Worm (Caenorhabditis elegans): Measurements from ENCODE around the gene F55H2.8.
A peak's percentile ranks its signal among the peaks of the same experiment; 100 is the strongest.

The F55H2.8 gene

DNA sequence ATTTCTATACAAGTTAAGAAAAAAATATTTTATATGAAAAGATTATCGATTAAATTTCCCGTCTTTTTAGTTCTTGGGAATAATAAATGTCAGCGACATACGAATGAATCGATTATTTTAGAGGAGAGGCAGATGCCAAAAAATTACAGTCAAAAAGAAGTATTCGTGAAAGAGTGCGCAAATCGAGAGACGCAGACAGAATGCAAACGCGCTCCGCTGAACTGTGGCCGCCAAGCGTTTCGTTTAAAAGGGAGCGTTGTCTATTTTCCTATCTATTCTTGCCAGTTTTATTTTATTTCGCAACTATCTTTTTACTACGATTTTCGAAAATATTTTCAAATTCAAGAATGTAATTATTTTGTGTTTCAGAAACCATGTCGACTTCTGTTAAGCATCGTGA, 46.6 kb upstream of the F55H2.8 start, which contains the start of gene baf-1 (continued):
- peak; percentile 17 for TF ChIP-seq lin-11 (tag; optimal IDR thresholded peaks at IDR 0.05)
- no peak for TF ChIP-seq mdl-1 (tag; optimal IDR thresholded peaks at IDR 0.05)
- peak; percentile 80 for TF ChIP-seq gmeb-1 (tag; optimal IDR thresholded peaks at IDR 0.05)
- no peak for TF ChIP-seq lin-39 (tag; optimal IDR thresholded peaks at IDR 0.05)
- TF ChIP-seq sma-3 (GFP tag; optimal IDR thresholded peaks at IDR 0.05), result peak; percentile 58
- TF ChIP-seq nhr-10 (tag; optimal IDR thresholded peaks at IDR 0.05), result no peak
- peak; percentile 30 for TF ChIP-seq nhr-129 (tag; optimal IDR thresholded peaks at IDR 0.05)

ce11 chrIII:9467857-9468256, 45.8 kb upstream of the F55H2.8 start, which contains the start of gene tag-342:
TSS of gene tag-342 (plus strand) at chrIII:9468157.
- TF ChIP-seq zag-1 (tag; optimal IDR thresholded peaks at IDR 0.05) (no peak), nhr-129 (tag; optimal IDR thresholded peaks at IDR 0.05) (no peak), mab-5 (tag; optimal IDR thresholded peaks at IDR 0.05) (no peak), nhr-25 (tag; optimal IDR thresholded peaks at IDR 0.05) (no peak), nhr-12 (tag; optimal IDR thresholded peaks at IDR 0.05) (no peak), mbf-1 (tag; optimal IDR thresholded peaks at IDR 0.05) (no peak), alr-1 (tag; optimal IDR thresholded peaks at IDR 0.05) (no peak)

ce11 chrIII:9471996-9472395, 41.7 kb upstream of the F55H2.8 start:
- TF ChIP-seq lin-13 (GFP tag; optimal IDR thresholded peaks at IDR 0.05) (no peak), mab-5 (tag; optimal IDR thresholded peaks at IDR 0.05) (no peak), blmp-1 (tag; optimal IDR thresholded peaks at IDR 0.05; ENCODE audit: insufficient read depth) (no peak), elt-3 (tag; optimal IDR thresholded peaks at IDR 0.05) (no peak), Y55F3AM.14 (GFP tag; optimal IDR thresholded peaks at IDR 0.05) (no peak), crh-2 (tag; optimal IDR thresholded peaks at IDR 0.05) (no peak), C34F6.9 (tag; optimal IDR thresholded peaks at IDR 0.05) (no peak), snpc-4 (tag; optimal IDR thresholded peaks at IDR 0.05) (no peak), nhr-21 (tag; optimal IDR thresholded peaks at IDR 0.05) (no peak), nhr-129 (tag; optimal IDR thresholded peaks at IDR 0.05) (no peak), lin-39 (tag; optimal IDR thresholded peaks at IDR 0.05) (no peak), unc-62 (GFP tag; optimal IDR thresholded peaks at IDR 0.05) (no peak), R02D3.7 (tag; optimal IDR thresholded peaks at IDR 0.05) (no peak), nhr-10 (tag; optimal IDR thresholded peaks at IDR 0.05) (no peak), sma-3 (GFP tag; optimal IDR thresholded peaks at IDR 0.05) (no peak)

- no peak for TF ChIP-seq lin-13 (GFP tag; optimal IDR thresholded peaks at IDR 0.05)
- peak; percentile 63 for TF ChIP-seq fos-1 (tag; optimal IDR thresholded peaks at IDR 0.05)
Observed at ce11 chrIII:9472464-9472863, 41.2 kb upstream of the F55H2.8 start.

DNA sequence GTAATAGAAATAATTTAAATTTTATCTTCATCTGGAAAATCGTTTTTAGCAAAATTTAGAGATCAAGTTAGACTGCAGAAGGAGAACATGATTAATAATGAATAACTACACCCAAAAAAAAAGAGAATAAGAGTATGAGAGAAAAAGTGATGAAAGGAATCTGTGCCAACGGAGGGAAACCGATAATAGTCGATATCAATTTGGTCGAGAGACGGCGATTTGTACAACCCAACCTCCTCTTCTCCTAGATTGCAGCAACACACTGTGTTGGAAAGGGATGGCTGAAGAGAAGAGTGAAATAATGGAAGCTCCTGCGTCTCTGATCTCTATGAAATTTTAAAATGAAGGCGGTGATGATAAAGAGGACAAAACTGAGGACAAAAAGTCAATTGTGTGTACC, 39.2 kb upstream of the F55H2.8 start:
- TF ChIP-seq unc-62 (GFP tag; optimal IDR thresholded peaks at IDR 0.05) (no peak), Y55F3AM.14 (GFP tag; optimal IDR thresholded peaks at IDR 0.05) (no peak), crh-2 (tag; optimal IDR thresholded peaks at IDR 0.05) (peak; percentile 48), sma-3 (GFP tag; optimal IDR thresholded peaks at IDR 0.05) (peak; percentile 47), nhr-237 (tag; optimal IDR thresholded peaks at IDR 0.05) (no peak), fos-1 (tag; optimal IDR thresholded peaks at IDR 0.05) (peak; percentile 91), nhr-6 (tag; optimal IDR thresholded peaks at IDR 0.05) (no peak), nhr-129 (tag; optimal IDR thresholded peaks at IDR 0.05) (no peak), sma-9 (GFP tag; optimal IDR thresholded peaks at IDR 0.05) (peak; percentile 21), sma-9 (tag; optimal IDR thresholded peaks at IDR 0.05) (no peak), unc-39 (tag; optimal IDR thresholded peaks at IDR 0.05) (no peak)

- TF ChIP-seq fos-1 (tag; optimal IDR thresholded peaks at IDR 0.05), result peak; percentile 81
- TF ChIP-seq ztf-1 (GFP tag; conservative IDR thresholded peaks at IDR 0.05), result no peak
- TF ChIP-seq alr-1 (tag; optimal IDR thresholded peaks at IDR 0.05), result no peak
- no peak for TF ChIP-seq unc-62 (GFP tag; optimal IDR thresholded peaks at IDR 0.05)
- TF ChIP-seq nhr-129 (tag; optimal IDR thresholded peaks at IDR 0.05), result no peak
- TF ChIP-seq ama-1 (optimal IDR thresholded peaks at IDR 0.05), result no peak
- no peak for TF ChIP-seq sma-9 (GFP tag; optimal IDR thresholded peaks at IDR 0.05)
- TF ChIP-seq sma-9 (tag; optimal IDR thresholded peaks at IDR 0.05), result no peak
Observed at ce11 chrIII:9476564-9476963, 37.1 kb upstream of the F55H2.8 start.
